Fruit fly (Drosophila melanogaster): ENCODE measurements around the gene CG42613.

- TF ChIP-seq CG8478 (optimal IDR thresholded peaks at IDR 0.05) (no peak), CTCF (optimal IDR thresholded peaks at IDR 0.05) (no peak)
These were observed 62.7 kb downstream of the CG42613 start for dm6 chr3R:18991721-18992120.
